Worm (Caenorhabditis elegans) whole organism, L2 larva: ENCODE measurements around the gene C39H7.4.

Experiments
- crh-2 ChIP-seq: sonication (generic microtip); optimal IDR thresholded peaks from 2 replicates; lab custom pipeline; 2017; ENCODE audit warnings: missing biosample characterization, missing genetic modification characterization
- nhr-6 ChIP-seq: fragments of 150-350 bp; optimal IDR thresholded peaks from 2 replicates; lab custom pipeline; 2014; ENCODE audit warnings: missing biosample characterization, missing genetic modification characterization

DNA sequence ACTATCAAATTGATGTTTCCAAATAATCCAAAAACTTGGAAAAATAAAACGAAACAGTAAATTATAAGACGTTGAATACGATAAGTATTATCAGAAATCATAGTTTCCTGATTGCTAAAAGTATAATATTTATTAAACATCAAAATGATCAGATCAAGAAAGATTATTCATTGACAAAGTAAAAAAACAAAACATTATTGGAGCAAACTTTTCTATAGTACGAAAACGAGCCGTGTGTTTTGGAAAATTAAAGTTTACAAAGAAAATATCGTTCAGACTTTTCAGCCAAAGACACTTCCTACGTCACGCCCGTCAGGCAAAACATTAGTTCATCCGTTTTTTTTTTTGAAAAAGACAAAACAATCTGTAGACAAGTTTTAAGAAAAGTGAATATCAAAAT, 9.3 kb upstream of the C39H7.4 start, which contains the start of gene srsx-15:
- TF ChIP-seq nhr-6 (tag; lab: Kevin White, UChicago) (no peak), crh-2 (tag; lab: Kevin White, UChicago) (no peak)
